Worm (Caenorhabditis elegans) whole organism, L4 larva: ENCODE measurements around the gene cng-1.

Experiments used
- D1046.2 ChIP-seq: fragments of 200-800 bp; sonication (Bioruptor generic); IDR thresholded peaks from 2 replicates; pipeline ENCODE4 v1.3.6; 2022; ENCODE audit warnings: missing genetic modification characterization, missing compliant biosample characterization
- F10B5.3 ChIP-seq: sonication (generic microtip); optimal IDR thresholded peaks from 2 replicates; lab custom pipeline; 2016; ENCODE audit warnings: mild to moderate bottlenecking, missing genetic modification characterization, missing compliant biosample characterization
- F44E2.7 ChIP-seq: fragments of 200-800 bp; sonication (Bioruptor generic); IDR thresholded peaks from 2 replicates; pipeline ENCODE4 v2.1.2; 2022; ENCODE audit warnings: missing genetic modification characterization, missing compliant biosample characterization
- Y5F2A.4 ChIP-seq: fragments of 200-800 bp; sonication (Bioruptor generic); optimal IDR thresholded peaks from 2 replicates; lab custom pipeline; 2018; ENCODE audit warnings: mild to moderate bottlenecking, missing genetic modification characterization, missing compliant biosample characterization
- ZK337.2 ChIP-seq: fragments of 200-800 bp; sonication (Bioruptor generic); IDR thresholded peaks from 2 replicates; pipeline ENCODE4 v1.3.6; 2022; ENCODE audit warnings: missing genetic modification reagents, missing genetic modification characterization, missing compliant biosample characterization
- ama-1 ChIP-seq: fragments of 150-350 bp; optimal IDR thresholded peaks from 2 replicates; lab custom pipeline; 2014; ENCODE audit warnings: inconsistent platforms, mixed read lengths
- attf-4 ChIP-seq: sonication (generic microtip); optimal IDR thresholded peaks from 3 replicates; lab custom pipeline; 2017; ENCODE audit warnings: missing biosample characterization, missing genetic modification characterization
- ceh-20 ChIP-seq: fragments of 200-800 bp; sonication (Bioruptor generic); IDR thresholded peaks from 2 replicates; pipeline ENCODE4 v1.3.6; 2022; ENCODE audit warnings: missing genetic modification reagents, missing genetic modification characterization, missing compliant biosample characterization
- ceh-28 ChIP-seq: fragments of 150-350 bp; optimal IDR thresholded peaks from 2 replicates; lab custom pipeline; 2014; ENCODE audit warnings: missing biosample characterization, missing genetic modification reagents, missing genetic modification characterization
- ceh-44 ChIP-seq: fragments of 200-800 bp; sonication (Bioruptor generic); IDR thresholded peaks from 2 replicates; pipeline ENCODE4 v1.3.6; 2022; ENCODE audit warnings: missing genetic modification reagents, missing genetic modification characterization, missing compliant biosample characterization
- ces-1 ChIP-seq: fragments of 150-350 bp; sonication (generic microtip); optimal IDR thresholded peaks from 4 replicates; lab custom pipeline; 2014; ENCODE audit warnings: missing biosample characterization, missing genetic modification reagents, missing genetic modification characterization
- ctbp-1 ChIP-seq: fragments of 200-800 bp; sonication (Bioruptor generic); IDR thresholded peaks from 2 replicates; pipeline ENCODE4 v1.3.6; 2022; ENCODE audit warnings: missing genetic modification reagents, missing genetic modification characterization, missing compliant biosample characterization
- daf-16 ChIP-seq, 3 experiments: sonication (generic microtip); optimal IDR thresholded peaks; 2 replicates each; lab custom pipeline; 2016 to 2017; ENCODE audit warnings: missing genetic modification characterization in 3 of 3, missing genetic modification reagents in 3 of 3, mild to moderate bottlenecking in 2 of 3, missing compliant biosample characterization in 2 of 3, missing biosample characterization in 1 of 3, moderate library complexity in 1 of 3
- dmd-6 ChIP-seq: fragments of 200-800 bp; sonication (Bioruptor generic); IDR thresholded peaks from 2 replicates; pipeline ENCODE4 v1.3.6; 2022; ENCODE audit warnings: missing genetic modification reagents, missing genetic modification characterization, missing compliant biosample characterization
- dmd-9 ChIP-seq: fragments of 200-800 bp; sonication (Bioruptor generic); IDR thresholded peaks from 2 replicates; pipeline ENCODE4 v1.3.6; 2022; ENCODE audit warnings: missing genetic modification reagents, missing genetic modification characterization, missing compliant biosample characterization
- dve-1 ChIP-seq: sonication (generic microtip); optimal IDR thresholded peaks from 2 replicates; lab custom pipeline; 2017; ENCODE audit warnings: antibody characterized with exemption, mild to moderate bottlenecking, missing genetic modification characterization, missing compliant biosample characterization; ENCODE audit not compliant: insufficient read depth
- egl-27 ChIP-seq: sonication (generic microtip); optimal IDR thresholded peaks from 3 replicates; lab custom pipeline; 2017; ENCODE audit warnings: missing biosample characterization, missing genetic modification reagents, missing genetic modification characterization
- egl-43 ChIP-seq: fragments of 200-800 bp; sonication (Bioruptor generic); IDR thresholded peaks from 2 replicates; pipeline ENCODE4 v1.3.6; 2022; ENCODE audit warnings: missing genetic modification reagents, missing genetic modification characterization, missing compliant biosample characterization
- gei-8 ChIP-seq: fragments of 200-800 bp; sonication (Bioruptor generic); optimal IDR thresholded peaks from 2 replicates; lab custom pipeline; 2018; ENCODE audit warnings: mild to moderate bottlenecking, missing genetic modification characterization, missing compliant biosample characterization
- hif-1 ChIP-seq, 2 experiments: sonication (generic microtip); optimal IDR thresholded peaks; 2 replicates each; lab custom pipeline; 2016 to 2017; ENCODE audit warnings: missing compliant biosample characterization in 2 of 2, missing genetic modification characterization in 2 of 2, missing genetic modification reagents in 2 of 2, missing genotype in 2 of 2, mild to moderate bottlenecking in 1 of 2
- jun-1 ChIP-seq: fragments of 150-350 bp; optimal IDR thresholded peaks from 2 replicates; lab custom pipeline; 2014; ENCODE audit warnings: missing biosample characterization, missing genetic modification reagents, missing genetic modification characterization
- lim-7 ChIP-seq: fragments of 200-800 bp; sonication (Bioruptor generic); IDR thresholded peaks from 2 replicates; pipeline ENCODE4 v1.3.6; 2022; ENCODE audit warnings: missing genetic modification characterization, missing compliant biosample characterization
- lin-1 ChIP-seq: fragments of 200-800 bp; sonication (Bioruptor generic); IDR thresholded peaks from 2 replicates; pipeline ENCODE4 v1.3.6; 2022; ENCODE audit warnings: missing genetic modification reagents, missing genetic modification characterization, missing compliant biosample characterization
- lin-29 ChIP-seq: fragments of 200-800 bp; sonication (Bioruptor generic); IDR thresholded peaks from 2 replicates; pipeline ENCODE4 v1.3.6; 2022; ENCODE audit warnings: missing genetic modification reagents, missing genetic modification characterization, missing compliant biosample characterization
- lin-38 ChIP-seq: fragments of 200-800 bp; sonication (Bioruptor generic); IDR thresholded peaks from 2 replicates; pipeline ENCODE4 v1.3.6; 2022; ENCODE audit warnings: missing genetic modification reagents, missing genetic modification characterization, missing compliant biosample characterization
- lir-3 ChIP-seq: sonication (generic microtip); optimal IDR thresholded peaks from 2 replicates; lab custom pipeline; 2016; ENCODE audit warnings: mild to moderate bottlenecking, missing genetic modification characterization, missing compliant biosample characterization
- mdl-1 ChIP-seq, 2 experiments: fragments of 150-350 bp in 1 of 2; sonication (generic microtip) in 1 of 2; optimal IDR thresholded peaks; 2 replicates each; lab custom pipeline; 2014 to 2017; ENCODE audit warnings: missing biosample characterization in 2 of 2, missing genetic modification characterization in 2 of 2
- mdt-29 ChIP-seq: fragments of 200-800 bp; sonication (Bioruptor generic); IDR thresholded peaks from 2 replicates; pipeline ENCODE4 v1.3.6; 2022; ENCODE audit warnings: missing genetic modification reagents, missing genetic modification characterization, missing compliant biosample characterization
- mep-1 ChIP-seq: fragments of 150-350 bp; sonication (generic microtip); optimal IDR thresholded peaks from 3 replicates; lab custom pipeline; 2014; ENCODE audit warnings: missing biosample characterization, missing genetic modification characterization
- nhr-102 ChIP-seq: sonication (generic microtip); optimal IDR thresholded peaks from 2 replicates; lab custom pipeline; 2016; ENCODE audit warnings: mild to moderate bottlenecking, missing genetic modification characterization, moderate library complexity, missing compliant biosample characterization
- nhr-28 ChIP-seq: fragments of 150-350 bp; optimal IDR thresholded peaks from 2 replicates; lab custom pipeline; 2014; ENCODE audit warnings: missing biosample characterization, missing genetic modification characterization
- nhr-41 ChIP-seq: fragments of 200-800 bp; sonication (Bioruptor generic); IDR thresholded peaks from 2 replicates; pipeline ENCODE4 v1.3.6; 2022; ENCODE audit warnings: missing genetic modification reagents, missing genetic modification characterization, missing compliant biosample characterization
- nhr-42 ChIP-seq: fragments of 200-800 bp; sonication (Bioruptor generic); IDR thresholded peaks from 2 replicates; pipeline ENCODE4 v1.3.6; 2022; ENCODE audit warnings: missing genetic modification characterization, missing compliant biosample characterization
- nhr-48 ChIP-seq: sonication (generic microtip); optimal IDR thresholded peaks from 2 replicates; lab custom pipeline; 2016; ENCODE audit warnings: mild to moderate bottlenecking, missing genetic modification characterization, missing compliant biosample characterization
- nhr-6 ChIP-seq: fragments of 150-350 bp; optimal IDR thresholded peaks from 2 replicates; lab custom pipeline; 2014; ENCODE audit warnings: missing biosample characterization, missing genetic modification characterization
- nhr-76 ChIP-seq: fragments of 150-350 bp; optimal IDR thresholded peaks from 2 replicates; lab custom pipeline; 2014; ENCODE audit warnings: missing biosample characterization, missing genetic modification characterization
- pha-4 ChIP-seq, 2 experiments: fragments of 150-350 bp in 1 of 2; fragments of 200-800 bp in 1 of 2; sonication (Bioruptor generic) in 1 of 2; IDR thresholded peaks in 1 of 2; optimal IDR thresholded peaks in 1 of 2; 2 replicates each; pipeline versions ENCODE4 v1.3.6 to Lab custom; 2014 to 2022; ENCODE audit warnings: missing genetic modification characterization in 2 of 2, missing genetic modification reagents in 2 of 2, missing biosample characterization in 1 of 2, missing compliant biosample characterization in 1 of 2
- php-3 ChIP-seq: fragments of 200-800 bp; sonication (Bioruptor generic); IDR thresholded peaks from 2 replicates; pipeline ENCODE4 v1.3.6; 2022; ENCODE audit warnings: missing genetic modification reagents, missing genetic modification characterization, missing compliant biosample characterization
- sdz-12 ChIP-seq: fragments of 200-800 bp; sonication (Bioruptor generic); optimal IDR thresholded peaks from 2 replicates; lab custom pipeline; 2018; ENCODE audit warnings: mild to moderate bottlenecking, missing genetic modification characterization, missing compliant biosample characterization
- set-16 ChIP-seq: fragments of 200-800 bp; sonication (Bioruptor generic); IDR thresholded peaks from 2 replicates; pipeline ENCODE4 v1.3.6; 2022; ENCODE audit warnings: missing genetic modification reagents, missing genetic modification characterization, missing compliant biosample characterization
- spr-1 ChIP-seq: sonication (generic microtip); optimal IDR thresholded peaks from 2 replicates; lab custom pipeline; 2016; ENCODE audit warnings: mild to moderate bottlenecking, missing genetic modification characterization, missing compliant biosample characterization
- spr-3 ChIP-seq: fragments of 200-800 bp; sonication (Bioruptor generic); optimal IDR thresholded peaks from 2 replicates; lab custom pipeline; 2018; ENCODE audit warnings: mild to moderate bottlenecking, missing genetic modification characterization, missing compliant biosample characterization
- tra-1 ChIP-seq: fragments of 200-800 bp; sonication (Bioruptor generic); IDR thresholded peaks from 2 replicates; pipeline ENCODE4 v1.3.6; 2022; ENCODE audit warnings: missing genetic modification reagents, missing genetic modification characterization, missing compliant biosample characterization
- unc-39 ChIP-seq: sonication (generic microtip); optimal IDR thresholded peaks from 2 replicates; lab custom pipeline; 2017; ENCODE audit warnings: missing biosample characterization, missing genetic modification characterization
- zag-1 ChIP-seq: fragments of 150-350 bp; optimal IDR thresholded peaks from 2 replicates; lab custom pipeline; 2014; ENCODE audit warnings: missing biosample characterization, missing genetic modification characterization
- zfp-2 ChIP-seq: sonication (generic microtip); optimal IDR thresholded peaks from 2 replicates; lab custom pipeline; 2016; ENCODE audit warnings: mild to moderate bottlenecking, missing genetic modification characterization, missing compliant biosample characterization
- zfp-3 ChIP-seq: fragments of 200-800 bp; sonication (Bioruptor generic); conservative IDR thresholded peaks from 2 replicates; pipeline ENCODE4 v1.3.6; 2022; ENCODE audit warnings: missing genetic modification reagents, missing genetic modification characterization, missing compliant biosample characterization
- zip-11 ChIP-seq: fragments of 200-800 bp; sonication (Bioruptor generic); IDR thresholded peaks from 2 replicates; pipeline ENCODE4 v1.3.6; 2022; ENCODE audit warnings: missing genetic modification characterization, missing compliant biosample characterization
- zip-2 ChIP-seq: fragments of 150-350 bp; optimal IDR thresholded peaks from 2 replicates; lab custom pipeline; 2014; ENCODE audit warnings: missing biosample characterization, missing genetic modification characterization
- ztf-7 ChIP-seq: fragments of 150-350 bp; optimal IDR thresholded peaks from 2 replicates; lab custom pipeline; 2014; ENCODE audit warnings: missing biosample characterization, missing genetic modification characterization

cng-1 gene

DNA sequence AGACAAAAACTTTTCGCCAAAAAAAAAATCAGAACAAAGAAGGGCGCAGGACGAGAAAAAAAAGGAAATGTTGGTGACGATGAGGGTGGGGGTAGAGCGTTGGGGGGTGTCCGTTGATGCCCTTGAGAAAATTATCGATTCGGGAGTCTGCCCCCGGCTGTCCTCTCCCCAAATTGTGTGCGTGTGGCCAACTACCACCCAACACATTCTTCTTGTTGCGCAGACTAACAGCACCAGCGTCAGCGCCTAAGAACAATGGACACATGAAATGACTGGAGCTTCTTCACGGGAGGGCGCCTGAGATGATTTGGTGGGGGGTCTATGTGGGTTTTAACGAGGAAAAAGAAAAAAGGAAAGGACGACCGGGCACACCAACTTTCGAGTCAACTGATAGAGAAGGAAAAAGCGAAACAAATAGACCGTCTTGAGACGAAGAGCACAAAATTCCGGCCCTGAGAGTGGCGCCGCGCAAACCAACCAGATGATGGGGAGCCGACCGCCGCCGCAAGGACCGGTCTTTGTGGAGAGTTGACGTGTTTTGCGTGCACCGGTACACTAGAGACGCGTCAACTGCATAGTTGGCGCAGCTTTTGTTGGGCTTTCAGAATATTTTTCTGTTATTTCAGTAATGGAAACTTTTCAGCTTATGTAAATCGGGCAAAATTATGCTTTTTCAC is 33.9 kb upstream of the cng-1 start, which contains the start of gene C25D7.9 (continued):
- TF ChIP-seq spr-1 (tag; lab: Kevin White, UChicago) (no peak), daf-16 (GFP tag; optimal IDR thresholded peaks at IDR 0.05; lab: Kevin White, UChicago) (no peak), daf-16 (tag; optimal IDR thresholded peaks at IDR 0.05; lab: Kevin White, UChicago) (no peak), F44E2.7 (GFP tag; lab: Robert Waterston, UW) (no peak), set-16 (GFP tag; lab: Robert Waterston, UW) (peak; percentile 52), ztf-7 (tag; lab: Kevin White, UChicago) (no peak), lin-29 (no peak), zag-1 (tag; lab: Kevin White, UChicago) (no peak), dmd-6 (GFP tag; lab: Robert Waterston, UW) (peak; percentile 7; the same call in 1 of the 2 replicates), Y5F2A.4 (GFP tag; lab: Kevin White, UChicago) (no peak), spr-3 (GFP tag; lab: Kevin White, UChicago) (peak; percentile 38), ceh-44 (no peak), nhr-42 (GFP tag; lab: Robert Waterston, UW) (no peak), nhr-41 (no peak), pha-4 (GFP tag; IDR thresholded peaks at IDR 0.05; lab: Robert Waterston, UW) (no peak), pha-4 (tag; optimal IDR thresholded peaks at IDR 0.05; lab: Kevin White, UChicago) (no peak), ctbp-1 (no peak), egl-43 (GFP tag; lab: Robert Waterston, UW) (0 out of 2 replicates have a peak, but pooled peaks have one; percentile 34), lim-7 (GFP tag; lab: Robert Waterston, UW) (no peak), gei-8 (GFP tag; lab: Kevin White, UChicago) (no peak), unc-39 (tag; lab: Kevin White, UChicago) (no peak), jun-1 (tag; lab: Kevin White, UChicago) (no peak), F10B5.3 (tag; lab: Kevin White, UChicago) (no peak), attf-4 (tag; lab: Kevin White, UChicago) (no peak), ces-1 (no peak), nhr-76 (no peak), ZK337.2 (GFP tag; lab: Robert Waterston, UW) (no peak), ceh-28 (tag; lab: Kevin White, UChicago) (no peak), lir-3 (tag; lab: Kevin White, UChicago) (no peak), zfp-2 (tag; lab: Kevin White, UChicago) (no peak), nhr-6 (peak; percentile 60), lin-38 (GFP tag; lab: Robert Waterston, UW) (0 out of 2 replicates have a peak, but pooled peaks have one; percentile 7), php-3 (GFP tag; lab: Robert Waterston, UW) (no peak), zip-11 (GFP tag; lab: Robert Waterston, UW) (no peak), ama-1 (lab: Kevin White, UChicago) (no peak), nhr-28 (tag; lab: Kevin White, UChicago) (no peak), nhr-102 (tag; lab: Kevin White, UChicago) (no peak), hif-1 (tag; optimal IDR thresholded peaks at IDR 0.05; lab: Kevin White, UChicago) (peak in 1 of 2 experiments; percentile 21), dve-1 (tag; lab: Kevin White, UChicago) (peak; percentile 26), mep-1 (tag; lab: Kevin White, UChicago) (peak; percentile 28), D1046.2 (GFP tag; lab: Robert Waterston, UW) (no peak), nhr-48 (tag; lab: Kevin White, UChicago) (no peak), ceh-20 (GFP tag; lab: Robert Waterston, UW) (no peak), mdl-1 (tag; optimal IDR thresholded peaks at IDR 0.05; lab: Kevin White, UChicago) (no peak), zip-2 (tag; lab: Kevin White, UChicago) (no peak), mdt-29 (GFP tag; lab: Robert Waterston, UW) (no peak), sdz-12 (GFP tag; lab: Kevin White, UChicago) (no peak), lin-1 (GFP tag; lab: Robert Waterston, UW) (no peak), zfp-3 (GFP tag; lab: Robert Waterston, UW) (no peak), tra-1 (GFP tag; lab: Robert Waterston, UW) (no peak), egl-27 (tag; lab: Kevin White, UChicago) (no peak), dmd-9 (peak; percentile 49; the same call in 1 of the 2 replicates)
